Worm (Caenorhabditis elegans) whole organism, young adult: Measurements from ENCODE around the gene K05G3.1.

Source experiments
- B0261.1 ChIP-seq: sonication (generic microtip); optimal IDR thresholded peaks from 2 replicates; lab custom pipeline; 2016; ENCODE audit warnings: mild to moderate bottlenecking, missing genetic modification characterization, moderate library complexity, missing compliant biosample characterization
- D2030.7 ChIP-seq: fragments of 200-800 bp; sonication (Bioruptor generic); IDR thresholded peaks from 2 replicates; pipeline ENCODE4 v1.3.6; 2022; ENCODE audit warnings: missing genetic modification reagents, missing genetic modification characterization, missing compliant biosample characterization
- F37B4.10 ChIP-seq: fragments of 200-800 bp; sonication (Bioruptor generic); IDR thresholded peaks from 2 replicates; pipeline ENCODE4 v1.3.6; 2022; ENCODE audit warnings: missing genetic modification characterization, missing compliant biosample characterization
- F49E8.2 ChIP-seq: sonication (generic microtip); optimal IDR thresholded peaks from 3 replicates; lab custom pipeline; 2017; ENCODE audit warnings: missing genetic modification characterization, mild to moderate bottlenecking, missing compliant biosample characterization, antibody characterized with exemption, moderate library complexity; ENCODE audit not compliant: insufficient read depth
- F55B11.4 ChIP-seq: sonication (generic microtip); optimal IDR thresholded peaks from 2 replicates; lab custom pipeline; 2016; ENCODE audit warnings: missing compliant biosample characterization, missing genetic modification characterization, borderline replicate concordance; ENCODE audit not compliant: insufficient read depth
- F57C9.4 ChIP-seq: sonication (generic microtip); optimal IDR thresholded peaks from 2 replicates; lab custom pipeline; 2017; ENCODE audit warnings: mild to moderate bottlenecking, missing genetic modification characterization, missing compliant biosample characterization
- K12H6.12 ChIP-seq: fragments of 200-800 bp; sonication (Bioruptor generic); optimal IDR thresholded peaks from 2 replicates; lab custom pipeline; 2018; ENCODE audit warnings: mild to moderate bottlenecking, missing genetic modification characterization, missing compliant biosample characterization
- T07F8.4 ChIP-seq: sonication (generic microtip); optimal IDR thresholded peaks from 2 replicates; lab custom pipeline; 2016; ENCODE audit warnings: mild to moderate bottlenecking, missing genetic modification characterization, moderate library complexity, missing compliant biosample characterization
- Y53F4B.3 ChIP-seq: fragments of 200-800 bp; sonication (Bioruptor generic); IDR thresholded peaks from 2 replicates; pipeline ENCODE4 v1.3.6; 2022; ENCODE audit warnings: missing genetic modification reagents, missing genetic modification characterization, missing compliant biosample characterization
- aptf-3 ChIP-seq: fragments of 200-800 bp; sonication (Bioruptor generic); IDR thresholded peaks from 2 replicates; pipeline ENCODE4 v1.3.6; 2022; ENCODE audit warnings: missing genetic modification characterization, missing compliant biosample characterization
- bed-1 ChIP-seq: fragments of 200-800 bp; sonication (Bioruptor generic); IDR thresholded peaks from 2 replicates; pipeline ENCODE4 v1.3.6; 2022; ENCODE audit warnings: missing genetic modification reagents, missing genetic modification characterization, missing compliant biosample characterization
- bed-2 ChIP-seq: fragments of 200-800 bp; sonication (Bioruptor generic); IDR thresholded peaks from 2 replicates; pipeline ENCODE4 v1.3.6; 2022; ENCODE audit warnings: missing genetic modification reagents, missing genetic modification characterization, missing compliant biosample characterization
- him-1 ChIP-seq: sonication (generic microtip); optimal IDR thresholded peaks from 2 replicates; lab custom pipeline; 2016; ENCODE audit warnings: missing genotype, missing genetic modification reagents, missing genetic modification characterization, missing compliant biosample characterization
- hlh-26 ChIP-seq: fragments of 200-800 bp; sonication (Bioruptor generic); conservative IDR thresholded peaks from 2 replicates; pipeline ENCODE4 v1.3.6; 2022; ENCODE audit warnings: missing genetic modification reagents, missing genetic modification characterization, missing compliant biosample characterization
- lag-1 ChIP-seq: fragments of 200-800 bp; sonication (Bioruptor generic); IDR thresholded peaks from 2 replicates; pipeline ENCODE4 v1.3.6; 2022; ENCODE audit warnings: missing genetic modification reagents, missing genetic modification characterization, missing compliant biosample characterization
- lin-26 ChIP-seq: fragments of 200-800 bp; sonication (Bioruptor generic); IDR thresholded peaks from 2 replicates; pipeline ENCODE4 v1.3.6; 2022; ENCODE audit warnings: missing genetic modification reagents, missing genetic modification characterization, missing compliant biosample characterization
- madf-6 ChIP-seq: fragments of 200-800 bp; sonication (Bioruptor generic); IDR thresholded peaks from 2 replicates; pipeline ENCODE4 v1.3.6; 2022; ENCODE audit warnings: missing genetic modification reagents, missing genetic modification characterization, missing compliant biosample characterization
- mes-4 ChIP-seq: sonication (generic microtip); optimal IDR thresholded peaks from 2 replicates; lab custom pipeline; 2016; ENCODE audit warnings: missing genotype, missing genetic modification characterization, missing compliant biosample characterization
- mxl-1 ChIP-seq: sonication (generic microtip); optimal IDR thresholded peaks from 2 replicates; lab custom pipeline; 2016; ENCODE audit warnings: missing genetic modification characterization, missing compliant biosample characterization
- nfya-1 ChIP-seq: sonication (generic microtip); optimal IDR thresholded peaks from 2 replicates; lab custom pipeline; 2017; ENCODE audit warnings: antibody characterized with exemption, missing compliant biosample characterization, missing genetic modification characterization, borderline replicate concordance; ENCODE audit not compliant: insufficient read depth
- nfyb-1 ChIP-seq: fragments of 200-800 bp; sonication (Bioruptor generic); IDR thresholded peaks from 2 replicates; pipeline ENCODE4 v1.3.6; 2022; ENCODE audit warnings: missing genetic modification reagents, missing genetic modification characterization, missing compliant biosample characterization
- pha-4 ChIP-seq: fragments of 150-350 bp; sonication (generic microtip); optimal IDR thresholded peaks from 2 replicates; lab custom pipeline; 2014; ENCODE audit warnings: missing biosample characterization, missing genetic modification reagents, missing genetic modification characterization
- sdz-38 ChIP-seq: sonication (generic microtip); optimal IDR thresholded peaks from 2 replicates; lab custom pipeline; 2016; ENCODE audit warnings: missing genotype, missing genetic modification characterization, missing compliant biosample characterization
- snpc-1.3 ChIP-seq: sonication (generic microtip); optimal IDR thresholded peaks from 2 replicates; lab custom pipeline; 2017; ENCODE audit warnings: missing genetic modification characterization, mild to moderate bottlenecking, missing compliant biosample characterization, antibody characterized with exemption, moderate library complexity, missing genotype, missing genetic modification reagents; ENCODE audit not compliant: insufficient read depth
- somi-1 ChIP-seq: fragments of 200-800 bp; sonication (Bioruptor generic); optimal IDR thresholded peaks from 2 replicates; lab custom pipeline; 2018; ENCODE audit warnings: mild to moderate bottlenecking, missing genetic modification characterization, missing compliant biosample characterization
- sptf-2 ChIP-seq: fragments of 200-800 bp; sonication (Bioruptor generic); optimal IDR thresholded peaks from 2 replicates; lab custom pipeline; 2018; ENCODE audit warnings: mild to moderate bottlenecking, missing genetic modification characterization, missing compliant biosample characterization
- tlf-1 ChIP-seq: fragments of 200-800 bp; sonication (Bioruptor generic); optimal IDR thresholded peaks from 2 replicates; lab custom pipeline; 2018; ENCODE audit warnings: mild to moderate bottlenecking, missing genetic modification characterization, missing compliant biosample characterization
- zfh-2 ChIP-seq: fragments of 200-800 bp; sonication (Bioruptor generic); conservative IDR thresholded peaks from 2 replicates; pipeline ENCODE4 v1.3.6; 2022; ENCODE audit warnings: missing genetic modification reagents, missing genetic modification characterization, missing compliant biosample characterization
- ztf-18 ChIP-seq: sonication (generic microtip); optimal IDR thresholded peaks from 2 replicates; lab custom pipeline; 2016; ENCODE audit warnings: missing genotype, mild to moderate bottlenecking, missing genetic modification characterization, missing compliant biosample characterization
- ztf-25 ChIP-seq: fragments of 200-800 bp; sonication (Bioruptor generic); IDR thresholded peaks from 2 replicates; pipeline ENCODE4 v1.3.6; 2022; ENCODE audit warnings: missing genetic modification reagents, missing genetic modification characterization, missing compliant biosample characterization

The K05G3.1 gene

DNA sequence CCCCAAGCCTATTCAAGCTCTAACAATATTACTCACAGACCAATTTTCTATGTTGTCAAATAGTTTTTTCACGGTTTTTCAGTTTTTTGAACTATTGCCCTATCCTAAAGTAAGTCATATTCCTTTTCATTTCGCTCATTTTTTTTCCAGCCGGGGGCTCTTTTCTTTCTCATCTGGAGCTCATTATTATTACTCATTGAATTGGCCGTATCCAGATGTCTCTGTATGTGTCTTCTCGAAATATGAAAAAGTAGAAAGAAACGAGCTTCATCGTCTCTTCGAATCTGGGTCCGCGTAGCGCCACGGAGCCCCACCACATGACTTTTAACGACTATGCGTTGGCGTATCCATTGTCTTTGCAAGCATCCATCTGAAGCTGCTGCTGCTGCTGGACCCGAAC is 29.3 kb downstream of the K05G3.1 start:
- TF ChIP-seq ztf-18 (tag; lab: Kevin White, UChicago) (no peak), ztf-25 (GFP tag; lab: Robert Waterston, UW) (no peak), him-1 (tag; lab: Kevin White, UChicago) (no peak), tlf-1 (no peak), madf-6 (GFP tag; lab: Robert Waterston, UW) (no peak), pha-4 (tag; lab: Kevin White, UChicago) (no peak)

DNA sequence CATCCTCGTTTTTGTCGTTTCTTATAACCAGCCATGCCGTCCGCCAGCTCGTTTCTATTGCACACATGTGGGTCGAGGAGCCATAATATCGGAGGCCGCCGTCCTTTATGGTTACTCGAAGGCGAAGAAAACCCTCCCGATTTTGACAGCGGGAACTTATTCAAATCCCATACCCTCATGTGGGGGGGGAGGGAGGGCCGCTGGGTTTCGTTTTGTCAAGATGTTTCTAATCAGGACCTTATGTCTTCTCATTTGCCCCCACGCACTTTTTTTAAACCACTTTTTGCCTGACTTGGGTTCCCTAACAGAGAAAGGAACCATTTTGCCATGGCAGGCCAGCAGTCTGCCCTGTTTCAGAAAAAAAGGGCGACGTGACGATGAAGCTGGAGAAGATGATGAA is 31.4 kb downstream of the K05G3.1 start:
- no peak for TF ChIP-seq hlh-26
- TF ChIP-seq zfh-2 (GFP tag; lab: Robert Waterston, UW), result 0 out of 2 replicates have a peak, but pooled peaks have one; percentile 6
- TF ChIP-seq, all 124 proteins: peak for 1

DNA sequence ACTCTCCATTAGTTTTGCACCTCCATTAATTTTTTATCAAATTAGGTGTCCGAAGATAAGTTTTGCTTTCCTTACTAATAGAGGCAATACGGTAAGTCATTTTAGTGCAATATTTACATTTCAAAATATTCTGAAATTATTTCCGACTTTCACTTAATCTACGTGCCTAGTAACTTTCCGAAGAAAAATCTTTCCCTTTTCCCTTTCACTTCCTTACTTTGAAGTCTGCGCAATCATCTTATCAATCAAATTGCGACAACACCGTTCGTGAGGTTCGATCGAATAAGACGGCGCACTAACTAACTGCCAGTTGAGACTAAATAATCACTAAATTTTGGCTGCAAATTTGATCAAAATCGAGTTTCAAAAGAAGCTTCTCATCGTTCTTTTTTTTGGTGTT is 32.7 kb downstream of the K05G3.1 start:
- TF ChIP-seq bed-2 (GFP tag; lab: Robert Waterston, UW) (no peak), F55B11.4 (tag; lab: Kevin White, UChicago) (no peak), Y53F4B.3 (no peak)

DNA sequence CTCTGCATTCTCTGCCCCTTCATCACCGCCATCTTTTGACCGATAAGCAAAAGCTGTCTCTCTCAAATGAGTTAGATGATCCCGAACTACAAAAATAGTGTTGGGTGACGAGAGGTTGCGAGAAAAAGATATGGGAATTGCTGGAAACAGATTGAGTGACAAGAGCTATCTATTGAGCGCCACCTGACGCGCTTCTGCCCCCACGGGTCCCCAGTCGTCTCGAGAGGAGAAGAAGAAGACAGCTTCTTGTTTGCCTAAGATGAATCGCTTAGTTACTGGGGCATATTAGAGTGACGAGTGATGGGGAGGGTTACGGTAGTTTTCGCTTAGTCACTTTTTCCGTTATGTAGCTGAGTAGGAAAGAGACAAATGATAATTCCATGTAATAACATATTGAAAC is 33.4 kb downstream of the K05G3.1 start:
- TF ChIP-seq lin-26 (GFP tag; lab: Robert Waterston, UW), result no peak
- TF ChIP-seq T07F8.4 (tag; lab: Kevin White, UChicago), result no peak
- no peak for TF ChIP-seq F57C9.4
- TF ChIP-seq mes-4 (tag; lab: Kevin White, UChicago), result no peak
- no peak for TF ChIP-seq lag-1 (GFP tag; lab: Robert Waterston, UW)
- no peak for TF ChIP-seq somi-1 (GFP tag; lab: Kevin White, UChicago)
- TF ChIP-seq F49E8.2 (tag; lab: Kevin White, UChicago), result no peak
- TF ChIP-seq aptf-3 (GFP tag; lab: Robert Waterston, UW), result no peak
- no peak for TF ChIP-seq F37B4.10
- TF ChIP-seq bed-1 (GFP tag; lab: Robert Waterston, UW), result no peak
- TF ChIP-seq ztf-18 (tag; lab: Kevin White, UChicago), result no peak
- no peak for TF ChIP-seq sdz-38 (tag; lab: Kevin White, UChicago)
- no peak for TF ChIP-seq B0261.1 (tag; lab: Kevin White, UChicago)
- TF ChIP-seq K12H6.12 (tag; lab: Kevin White, UChicago), result no peak
- no peak for TF ChIP-seq mxl-1 (tag; lab: Kevin White, UChicago)
- TF ChIP-seq D2030.7, result no peak

DNA sequence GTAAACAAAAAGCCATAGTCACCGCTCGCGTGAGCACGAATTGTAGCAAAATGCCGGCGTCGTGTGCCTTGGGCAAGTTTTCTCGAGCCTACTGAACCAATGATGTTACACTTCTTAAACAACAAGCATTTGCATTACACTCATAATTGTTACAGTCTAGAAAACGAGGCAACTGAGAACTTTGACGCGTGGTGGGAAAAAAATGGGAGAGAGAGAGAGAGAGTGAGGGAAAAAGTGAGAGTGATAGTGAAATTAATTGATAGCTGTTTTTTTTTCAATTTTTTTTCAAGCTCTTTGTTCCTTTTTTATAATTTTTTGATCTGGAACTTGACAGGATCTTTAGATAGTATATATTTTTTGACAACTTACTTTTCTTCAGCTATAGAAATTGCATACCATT is 34.1 kb downstream of the K05G3.1 start:
- no peak for TF ChIP-seq sptf-2 (GFP tag; lab: Kevin White, UChicago)
- TF ChIP-seq zfh-2 (GFP tag; lab: Robert Waterston, UW), result no peak
- no peak for TF ChIP-seq nfya-1 (tag; lab: Kevin White, UChicago)
- TF ChIP-seq nfyb-1 (GFP tag; lab: Robert Waterston, UW), result no peak
- TF ChIP-seq ztf-25 (GFP tag; lab: Robert Waterston, UW), result no peak
- TF ChIP-seq snpc-1.3, result no peak
